Worm (Caenorhabditis elegans): ENCODE results near the gene math-4.
"Not testable (repeated sequence)": the region's sequence is repeated elsewhere in the genome, so short reads cannot be mapped to it uniquely, and the experiment has no call there.

Gene math-4

DNA sequence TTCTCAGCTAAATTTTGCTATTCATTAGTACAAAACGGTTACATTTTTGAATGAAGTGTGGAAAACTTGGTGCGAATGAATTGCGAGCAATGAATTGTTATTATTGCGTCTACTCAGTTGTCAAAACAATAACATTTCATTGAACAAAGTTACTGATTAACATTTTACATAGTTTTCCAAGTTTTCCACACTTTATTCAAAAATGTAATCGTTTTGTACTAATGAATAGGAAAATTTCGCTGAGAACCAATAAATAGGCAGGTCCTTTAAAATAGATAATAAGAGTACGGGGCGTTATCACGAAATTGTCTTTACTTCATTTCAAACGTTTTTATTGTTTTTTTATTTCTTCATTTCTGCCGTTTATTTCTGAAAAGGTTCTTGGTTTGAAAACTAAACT, at the start of gene math-4:
Gene math-4 (minus strand): TSS at position 101 of the 400 bp plus-strand sequence.
- TF ChIP-seq hlh-13 (GFP tag; optimal IDR thresholded peaks at IDR 0.05) (no peak), ceh-48 (tag; optimal IDR thresholded peaks at IDR 0.05) (no peak), che-1 (tag; optimal IDR thresholded peaks at IDR 0.05) (no peak), pat-9 (tag; optimal IDR thresholded peaks at IDR 0.05) (no peak), elt-2 (tag; optimal IDR thresholded peaks at IDR 0.05) (no peak), ceh-22 (tag; optimal IDR thresholded peaks at IDR 0.05) (no peak), nhr-11 (tag; optimal IDR thresholded peaks at IDR 0.05) (no peak)

DNA sequence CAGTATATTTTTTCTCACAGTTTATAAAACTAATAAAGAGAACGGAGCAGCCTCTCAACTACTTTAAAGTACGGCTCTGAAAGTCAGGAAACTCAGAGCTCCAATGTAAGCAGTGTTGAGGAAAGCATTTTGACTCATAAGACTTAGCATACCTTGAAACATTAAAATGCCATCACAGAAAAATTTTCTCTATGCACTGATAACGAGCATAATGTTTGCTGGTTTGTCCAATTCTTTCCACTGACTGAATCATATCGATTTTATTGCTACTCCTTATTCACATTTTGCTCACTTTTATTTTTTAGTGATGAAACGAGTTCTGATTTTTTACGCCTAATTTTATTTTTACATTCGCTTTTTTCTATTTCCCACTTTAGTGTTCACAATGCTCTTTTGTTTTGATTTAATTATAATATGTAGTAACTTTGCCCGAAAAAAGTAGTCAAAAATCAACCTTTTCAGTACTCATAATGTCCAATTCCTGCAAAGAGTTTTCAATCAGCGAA, 49.6 kb upstream of the math-4 start, which contains the start of gene math-39:
Gene math-39 (plus strand): TSS at position 456 of the 506 bp plus-strand sequence.
- TF ChIP-seq madf-2 (tag; optimal IDR thresholded peaks at IDR 0.05) (no peak), zip-5 (tag; optimal IDR thresholded peaks at IDR 0.05) (no peak), sox-2 (GFP tag; IDR thresholded peaks at IDR 0.05) (no peak), pros-1 (tag; optimal IDR thresholded peaks at IDR 0.05) (no peak), nfya-1 (tag; optimal IDR thresholded peaks at IDR 0.05) (no peak), npax-4 (tag; optimal IDR thresholded peaks at IDR 0.05) (no peak), Y22D7AL.16 (tag; optimal IDR thresholded peaks at IDR 0.05) (no peak), dmd-4 (tag; optimal IDR thresholded peaks at IDR 0.05; ENCODE audit: borderline replicate concordance) (no peak), hlh-13 (GFP tag; optimal IDR thresholded peaks at IDR 0.05) (no peak), mec-3 (tag; optimal IDR thresholded peaks at IDR 0.05; ENCODE audit: borderline replicate concordance) (no peak), elt-4 (tag; optimal IDR thresholded peaks at IDR 0.05) (no peak)

DNA sequence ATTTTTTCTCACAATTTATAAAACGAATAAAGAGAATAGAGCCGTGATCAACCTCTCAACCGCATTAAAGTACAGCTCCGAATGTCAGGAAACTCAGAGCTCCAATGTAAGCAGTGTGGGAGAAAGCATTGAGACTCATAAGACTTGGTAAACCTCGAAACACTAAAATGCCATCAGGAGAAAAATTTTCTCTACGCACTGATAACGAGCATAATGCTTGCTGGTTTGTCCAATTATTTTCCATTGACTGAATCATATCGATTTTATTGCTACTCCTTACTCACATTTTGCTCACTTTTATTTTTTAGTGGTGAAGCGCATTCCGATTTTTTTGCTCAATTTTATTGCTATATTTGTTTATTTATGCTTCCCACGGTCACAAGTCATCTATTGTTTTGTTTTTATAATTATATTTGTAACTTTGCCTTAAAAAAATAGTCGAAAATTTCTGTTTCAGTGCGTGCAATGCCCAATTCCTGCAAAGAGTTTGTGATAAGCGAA, 47.9 kb upstream of the math-4 start, which contains the start of gene math-40:
Gene math-40 (plus strand): TSS at position 451 of the 501 bp plus-strand sequence.
- TF ChIP-seq unc-3 (GFP tag; conservative IDR thresholded peaks at IDR 0.05), result no peak
- TF ChIP-seq unc-3 (tag; optimal IDR thresholded peaks at IDR 0.05), result no peak
- no peak for TF ChIP-seq pha-4 (tag; optimal IDR thresholded peaks at IDR 0.05)
- TF ChIP-seq K02D7.2 (tag; optimal IDR thresholded peaks at IDR 0.05), result no peak
- no peak for TF ChIP-seq lim-6 (tag; optimal IDR thresholded peaks at IDR 0.05)
- TF ChIP-seq T23F11.4 (GFP tag; optimal IDR thresholded peaks at IDR 0.05), result no peak
- TF ChIP-seq ref-2 (tag; optimal IDR thresholded peaks at IDR 0.05), result no peak
- no peak for TF ChIP-seq madf-2 (tag; optimal IDR thresholded peaks at IDR 0.05)
- TF ChIP-seq syd-9 (tag; optimal IDR thresholded peaks at IDR 0.05), result no peak
- TF ChIP-seq ceh-14 (tag; optimal IDR thresholded peaks at IDR 0.05), result no peak
- no peak for TF ChIP-seq ttx-3 (tag; optimal IDR thresholded peaks at IDR 0.05)
- no peak for TF ChIP-seq unc-86 (tag; optimal IDR thresholded peaks at IDR 0.05)
- no peak for TF ChIP-seq ceh-22 (tag; optimal IDR thresholded peaks at IDR 0.05)
- no peak for TF ChIP-seq ets-4 (tag; optimal IDR thresholded peaks at IDR 0.05)
- TF ChIP-seq che-1 (tag; optimal IDR thresholded peaks at IDR 0.05), result no peak
- TF ChIP-seq gmeb-2 (tag; optimal IDR thresholded peaks at IDR 0.05), result no peak
- TF ChIP-seq ceh-6 (GFP tag; optimal IDR thresholded peaks at IDR 0.05), result no peak
- TF ChIP-seq ceh-48 (tag; optimal IDR thresholded peaks at IDR 0.05), result no peak
- TF ChIP-seq C08G9.2 (tag; optimal IDR thresholded peaks at IDR 0.05), result no peak

DNA sequence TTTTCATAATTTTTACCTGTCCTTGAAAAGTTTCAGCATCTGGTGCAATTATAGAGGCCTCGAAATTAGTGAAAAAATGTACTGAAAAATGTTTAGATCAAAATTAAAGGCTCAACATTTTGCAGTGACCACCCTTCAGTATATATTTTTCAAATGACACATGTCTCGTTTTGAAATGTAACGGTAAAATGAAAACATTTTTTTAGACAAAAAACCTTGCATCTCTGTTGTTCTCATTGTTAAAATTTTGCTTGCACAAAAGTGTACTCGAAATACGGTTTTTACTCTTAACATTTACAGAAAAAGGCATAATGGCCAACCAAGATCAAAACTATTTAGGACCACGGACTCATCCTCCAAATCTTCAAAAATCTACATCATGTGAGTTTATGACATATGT, 42.0 kb upstream of the math-4 start, which contains the start of gene math-41:
Gene math-41 (plus strand): TSS at position 301 of the 400 bp plus-strand sequence.
- TF ChIP-seq sox-2 (GFP tag; IDR thresholded peaks at IDR 0.05); ceh-30 (tag; optimal IDR thresholded peaks at IDR 0.05); ceh-45 (GFP tag; IDR thresholded peaks at IDR 0.05): not testable (repeated sequence)

DNA sequence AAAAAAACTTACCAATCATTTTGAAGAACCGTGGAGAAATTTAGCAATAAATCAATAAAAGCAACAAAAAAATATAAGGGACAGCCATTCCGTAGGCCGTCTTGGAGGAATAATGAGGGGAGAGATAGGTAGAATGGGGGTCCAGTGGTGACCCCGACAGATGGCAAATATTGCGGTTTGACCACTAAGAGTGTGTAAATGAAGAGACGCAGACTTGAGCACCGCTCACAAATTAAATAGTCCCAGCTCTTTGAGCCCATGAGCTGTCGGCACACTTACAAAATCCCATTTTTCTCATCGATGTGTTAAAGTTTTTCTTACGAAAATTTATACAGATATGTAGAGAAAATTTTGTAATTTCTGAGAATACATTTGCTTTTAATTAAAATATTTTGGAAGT, 38.4 kb upstream of the math-4 start, which contains the start of gene fbxa-3:
Gene fbxa-3 (minus strand): TSS at position 101 of the 400 bp plus-strand sequence.
- no peak for TF ChIP-seq mec-3 (tag; optimal IDR thresholded peaks at IDR 0.05; ENCODE audit: borderline replicate concordance)
- no peak for TF ChIP-seq pag-3 (tag; optimal IDR thresholded peaks at IDR 0.05; ENCODE audit: borderline replicate concordance)
- no peak for TF ChIP-seq ceh-14 (tag; optimal IDR thresholded peaks at IDR 0.05)
- TF ChIP-seq K02D7.2 (tag; optimal IDR thresholded peaks at IDR 0.05), result no peak
- no peak for TF ChIP-seq ceh-18 (tag; optimal IDR thresholded peaks at IDR 0.05)
